Fruit fly (Drosophila melanogaster): ENCODE data around the gene mtSSB.
"Not testable (repeated sequence)": the region's sequence is repeated elsewhere in the genome, so short reads cannot be mapped to it uniquely, and the experiment has no call there.

DNA sequence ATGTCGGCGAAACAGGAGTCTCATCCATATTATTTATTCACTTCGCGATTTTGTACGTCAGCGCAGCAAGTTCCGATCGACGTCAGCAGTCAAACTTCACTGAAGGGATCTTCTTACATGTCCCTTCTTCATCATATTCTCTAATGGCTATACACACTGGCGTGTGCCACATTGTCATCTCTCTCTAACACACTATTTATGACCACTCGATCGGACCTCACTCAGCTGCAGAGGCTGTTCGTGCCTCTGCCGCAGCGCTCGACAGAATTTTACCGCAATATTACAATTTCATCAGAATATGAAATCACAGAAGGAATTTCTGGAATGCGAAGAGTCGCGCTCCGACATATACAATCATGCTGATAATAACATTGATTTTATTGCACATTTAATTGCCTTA, 15.6 kb downstream of the mtSSB start, which contains the start of gene Bin1:
- not testable (repeated sequence) for TF ChIP-seq pan (optimal IDR thresholded peaks at IDR 0.05); psq (optimal IDR thresholded peaks at IDR 0.05); CG8478 (optimal IDR thresholded peaks at IDR 0.05); usp (GFP tag; optimal IDR thresholded peaks at IDR 0.05); Dll (optimal IDR thresholded peaks at IDR 0.05); EcR (GFP tag; optimal IDR thresholded peaks at IDR 0.05)

All from whole organism.